Worm (Caenorhabditis elegans) whole organism, early embryonic: Measurements from ENCODE around the gene F58A3.3.

Experiments
- B0310.2 ChIP-seq: sonication (generic microtip); optimal IDR thresholded peaks from 2 replicates; lab custom pipeline; 2016; ENCODE audit warnings: mild to moderate bottlenecking, missing genetic modification characterization, missing compliant biosample characterization
- F13C5.2 ChIP-seq: sonication (generic microtip); optimal IDR thresholded peaks from 2 replicates; lab custom pipeline; 2017; ENCODE audit warnings: mild to moderate bottlenecking, missing genetic modification characterization, inconsistent platforms, missing compliant biosample characterization
- aly-1 ChIP-seq: sonication (generic microtip); optimal IDR thresholded peaks from 2 replicates; lab custom pipeline; 2016; ENCODE audit warnings: missing genetic modification characterization, missing compliant biosample characterization
- ama-1 ChIP-seq: fragments of 150-350 bp; optimal IDR thresholded peaks from 2 replicates; lab custom pipeline; 2014
- ceh-13 ChIP-seq: fragments of 200-800 bp; sonication (Bioruptor generic); optimal IDR thresholded peaks from 2 replicates; lab custom pipeline; 2018; ENCODE audit warnings: mild to moderate bottlenecking, missing genetic modification characterization, missing compliant biosample characterization
- ceh-36 ChIP-seq: sonication (generic microtip); optimal IDR thresholded peaks from 2 replicates; lab custom pipeline; 2016; ENCODE audit warnings: missing genetic modification characterization, inconsistent platforms, missing compliant biosample characterization
- ets-7 ChIP-seq: sonication (generic microtip); optimal IDR thresholded peaks from 2 replicates; lab custom pipeline; 2016; ENCODE audit warnings: missing genotype, missing genetic modification characterization, missing compliant biosample characterization
- flt-1 ChIP-seq: fragments of 200-800 bp; sonication (Bioruptor generic); IDR thresholded peaks from 2 replicates; pipeline ENCODE4 v1.3.6; 2022; ENCODE audit warnings: missing genetic modification characterization, missing compliant biosample characterization
- hmbx-1 ChIP-seq: sonication (generic microtip); optimal IDR thresholded peaks from 2 replicates; lab custom pipeline; 2016; ENCODE audit warnings: mild to moderate bottlenecking, missing genetic modification characterization, missing compliant biosample characterization
- hmg-4 ChIP-seq: fragments of 200-800 bp; sonication (Bioruptor generic); optimal IDR thresholded peaks from 2 replicates; lab custom pipeline; 2018; ENCODE audit warnings: mild to moderate bottlenecking, missing genetic modification characterization, missing compliant biosample characterization
- hnd-1 ChIP-seq: sonication (generic microtip); optimal IDR thresholded peaks from 2 replicates; lab custom pipeline; 2016; ENCODE audit warnings: missing genetic modification characterization, missing compliant biosample characterization
- pes-1 ChIP-seq: fragments of 200-800 bp; sonication (Bioruptor generic); IDR thresholded peaks from 2 replicates; pipeline ENCODE4 v1.3.6; 2022; ENCODE audit warnings: missing genetic modification reagents, missing genetic modification characterization, missing compliant biosample characterization
- scrt-1 ChIP-seq: fragments of 200-800 bp; sonication (Bioruptor generic); IDR thresholded peaks from 2 replicates; pipeline ENCODE4 v1.3.6; 2022; ENCODE audit warnings: missing genetic modification characterization, missing compliant biosample characterization
- sea-1 ChIP-seq: fragments of 200-800 bp; sonication (Bioruptor generic); conservative IDR thresholded peaks from 2 replicates; pipeline ENCODE4 v1.3.6; 2022; ENCODE audit warnings: missing genetic modification characterization, missing compliant biosample characterization
- tbx-11 ChIP-seq: fragments of 200-800 bp; sonication (Bioruptor generic); IDR thresholded peaks from 2 replicates; pipeline ENCODE4 v1.3.6; 2022; ENCODE audit warnings: missing genetic modification characterization, missing compliant biosample characterization
- tbx-37 ChIP-seq: fragments of 200-800 bp; sonication (Bioruptor generic); conservative IDR thresholded peaks from 2 replicates; pipeline ENCODE4 v1.3.6; 2022; ENCODE audit warnings: missing genetic modification reagents, missing genetic modification characterization, missing compliant biosample characterization
- tra-4 ChIP-seq: sonication (generic microtip); optimal IDR thresholded peaks from 2 replicates; lab custom pipeline; 2017; ENCODE audit warnings: missing genetic modification characterization, missing compliant biosample characterization

Gene F58A3.3

DNA sequence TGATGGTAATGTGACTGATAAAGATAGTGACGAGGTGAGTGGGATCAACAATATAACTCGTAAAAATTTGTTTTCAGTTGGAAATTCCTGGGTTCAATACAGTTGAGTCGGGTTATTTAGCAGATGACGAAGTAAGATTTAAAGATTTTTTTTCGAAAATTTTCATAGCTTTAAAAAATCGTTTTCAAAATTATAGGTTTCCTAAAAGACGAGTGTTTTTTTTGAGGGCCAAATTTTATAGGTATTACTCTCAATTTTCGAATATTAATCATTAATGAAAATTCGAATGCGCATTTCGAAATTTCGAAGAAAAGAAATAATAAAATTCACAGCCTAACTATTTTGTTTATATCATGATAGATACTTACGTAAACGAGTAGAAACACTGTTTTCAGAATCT is 41.3 kb upstream of the F58A3.3 start:
- no peak for TF ChIP-seq tra-4
- TF ChIP-seq ceh-36 (tag; lab: Kevin White, UChicago): no peak
- no peak for TF ChIP-seq flt-1 (GFP tag; lab: Robert Waterston, UW)
- TF ChIP-seq hnd-1 (tag; lab: Kevin White, UChicago): no peak
- TF ChIP-seq hmg-4: no peak
- no peak for TF ChIP-seq F13C5.2 (tag; lab: Kevin White, UChicago)
- TF ChIP-seq pes-1: no peak
- no peak for TF ChIP-seq tbx-37 (GFP tag; lab: Robert Waterston, UW)
- no peak for TF ChIP-seq ama-1
- TF ChIP-seq aly-1 (tag; lab: Kevin White, UChicago): no peak

DNA sequence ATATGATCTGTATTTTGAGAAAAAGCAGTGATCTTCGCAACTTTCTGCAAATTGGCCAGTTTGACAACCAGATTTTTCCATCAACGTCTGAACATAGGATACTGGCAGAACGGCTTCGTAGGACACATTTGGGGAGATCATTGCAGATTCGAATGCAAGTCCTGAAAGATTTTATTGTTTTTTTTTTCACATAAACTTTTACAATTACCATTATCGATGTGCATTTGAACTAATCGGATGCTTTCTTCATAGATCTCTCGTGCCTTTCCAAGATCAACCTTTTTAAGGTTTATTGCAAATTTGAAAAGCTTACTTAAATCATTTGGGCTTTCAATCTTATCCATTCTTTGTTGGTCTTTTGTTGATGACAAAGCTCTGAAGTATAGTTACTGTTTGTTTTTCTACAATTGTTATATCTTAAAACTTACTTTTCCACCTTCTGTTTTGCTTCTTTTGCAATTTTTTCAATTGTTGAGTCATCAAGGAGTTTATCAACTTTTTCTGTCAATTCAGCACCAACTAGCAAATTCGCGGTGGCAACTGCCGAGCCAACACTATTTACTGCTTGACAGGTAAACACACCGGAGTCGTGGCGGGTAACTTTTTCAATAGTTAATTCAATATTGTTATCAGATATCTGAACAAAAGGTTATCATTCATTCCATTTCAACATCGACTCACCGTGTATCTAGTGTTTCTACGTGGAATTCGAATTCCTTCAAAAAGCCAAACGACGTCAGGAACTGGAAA is 35.8 kb upstream of the F58A3.3 start:
- TF ChIP-seq flt-1 (GFP tag; lab: Robert Waterston, UW) (no peak), hmbx-1 (tag; lab: Kevin White, UChicago) (no peak), ceh-13 (GFP tag; lab: Kevin White, UChicago) (no peak), tbx-11 (GFP tag; lab: Robert Waterston, UW) (no peak), tra-4 (no peak), scrt-1 (GFP tag; lab: Robert Waterston, UW) (no peak), aly-1 (tag; lab: Kevin White, UChicago) (no peak), ama-1 (no peak), B0310.2 (tag; lab: Kevin White, UChicago) (no peak), hmg-4 (no peak), tbx-37 (GFP tag; lab: Robert Waterston, UW) (no peak), pes-1 (no peak), F13C5.2 (tag; lab: Kevin White, UChicago) (no peak), hnd-1 (tag; lab: Kevin White, UChicago) (no peak), sea-1 (GFP tag; lab: Robert Waterston, UW) (no peak), ceh-36 (tag; lab: Kevin White, UChicago) (no peak), ets-7 (tag; lab: Kevin White, UChicago) (no peak)

DNA sequence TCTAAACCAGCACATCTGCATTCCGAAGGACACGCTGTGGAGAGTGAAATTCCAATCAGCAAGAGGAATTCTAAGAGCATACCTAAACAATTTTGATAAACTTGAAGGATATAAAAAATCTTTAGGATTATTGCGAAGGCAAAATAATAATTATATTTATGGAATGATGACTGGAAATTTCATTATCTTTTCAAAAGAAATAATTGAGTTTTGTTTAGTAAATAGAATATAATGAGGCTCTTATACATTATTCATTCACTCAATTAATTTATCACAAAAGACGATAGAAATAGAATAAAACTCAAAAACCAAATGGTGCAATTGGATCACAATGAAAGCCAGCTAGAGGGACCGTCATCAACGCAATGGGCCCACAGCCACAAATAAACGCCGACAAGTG is 33.3 kb upstream of the F58A3.3 start, which contains the start of gene pxn-2:
TSS of gene pxn-2 (minus strand) at position 101 of the 400 bp plus-strand sequence.
- TF ChIP-seq aly-1 (tag; lab: Kevin White, UChicago): no peak
- TF ChIP-seq hmg-4: no peak
- no peak for TF ChIP-seq ama-1
- no peak for TF ChIP-seq tbx-11 (GFP tag; lab: Robert Waterston, UW)

DNA sequence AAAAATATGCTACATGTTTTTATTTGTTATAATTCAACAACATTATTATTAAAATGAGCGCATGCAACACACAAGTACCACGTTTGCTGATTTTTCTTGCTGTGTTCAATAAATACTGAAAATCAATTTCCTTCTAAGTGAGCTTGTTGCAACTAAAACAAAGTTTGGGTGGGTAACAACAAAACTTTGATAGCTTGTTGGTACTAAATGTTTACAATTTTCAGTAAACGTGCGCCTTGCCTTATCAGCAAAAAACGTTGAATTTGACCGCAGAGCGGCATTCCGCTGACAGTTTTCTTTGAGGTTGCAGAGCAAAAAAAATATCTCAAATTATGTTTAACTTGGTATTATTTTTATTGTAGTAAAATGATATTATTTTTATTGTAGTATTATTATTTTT is 31.1 kb upstream of the F58A3.3 start:
- TF ChIP-seq sea-1 (GFP tag; lab: Robert Waterston, UW): no peak
- TF ChIP-seq scrt-1 (GFP tag; lab: Robert Waterston, UW): no peak
- no peak for TF ChIP-seq ets-7 (tag; lab: Kevin White, UChicago)
- no peak for TF ChIP-seq tbx-37 (GFP tag; lab: Robert Waterston, UW)
- no peak for TF ChIP-seq B0310.2 (tag; lab: Kevin White, UChicago)
- no peak for TF ChIP-seq hmbx-1 (tag; lab: Kevin White, UChicago)

DNA sequence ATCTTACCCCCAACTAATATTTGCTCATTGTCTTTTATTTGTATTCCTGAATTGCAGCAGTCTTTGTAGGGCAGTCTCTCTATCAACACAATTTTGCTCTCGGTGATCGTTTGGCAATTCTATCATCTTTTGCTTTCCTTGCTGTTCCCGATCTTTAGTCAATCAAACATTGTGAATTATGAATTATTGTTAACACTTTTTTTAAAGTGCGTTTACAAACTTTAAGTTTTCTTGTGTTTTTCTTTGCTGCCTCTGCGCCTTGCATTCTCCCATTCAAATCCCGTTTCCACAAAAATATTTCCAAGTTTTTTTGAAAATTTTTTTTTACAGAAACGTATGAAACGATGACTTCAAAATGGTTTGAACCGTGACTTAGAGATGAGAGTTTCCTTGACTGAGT is 30.4 kb upstream of the F58A3.3 start, which contains the start of gene ver-4:
TSS of gene ver-4 (plus strand) at position 301 of the 400 bp plus-strand sequence.
- TF ChIP-seq ets-7 (tag; lab: Kevin White, UChicago): no peak
- TF ChIP-seq ceh-36 (tag; lab: Kevin White, UChicago): no peak
- TF ChIP-seq sea-1 (GFP tag; lab: Robert Waterston, UW): no peak
- no peak for TF ChIP-seq hmbx-1 (tag; lab: Kevin White, UChicago)
- TF ChIP-seq ceh-13 (GFP tag; lab: Kevin White, UChicago): no peak
- no peak for TF ChIP-seq hnd-1 (tag; lab: Kevin White, UChicago)
- no peak for TF ChIP-seq ama-1
- no peak for TF ChIP-seq pes-1

DNA sequence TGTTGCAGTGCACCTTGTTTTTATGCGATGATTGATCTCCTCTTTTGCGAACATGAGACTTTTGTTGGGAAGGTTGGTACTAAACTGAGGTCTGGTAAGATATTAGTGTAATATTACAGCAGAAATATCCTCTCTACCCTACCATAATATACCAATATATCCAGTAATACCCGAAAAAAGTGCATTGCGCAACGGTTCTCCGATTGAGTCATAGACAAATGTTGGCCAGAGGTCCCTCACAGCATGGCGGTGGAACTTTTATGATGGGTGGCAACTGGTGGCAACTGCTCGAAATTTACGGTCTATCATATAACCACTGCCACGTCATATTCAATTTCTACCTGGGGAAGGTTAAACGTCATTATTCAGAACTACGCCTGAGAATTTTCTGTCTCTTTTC is 23.2 kb upstream of the F58A3.3 start:
- TF ChIP-seq ama-1: no peak
- no peak for TF ChIP-seq ets-7 (tag; lab: Kevin White, UChicago)
- no peak for TF ChIP-seq pes-1
- TF ChIP-seq ceh-36 (tag; lab: Kevin White, UChicago): no peak
- TF ChIP-seq B0310.2 (tag; lab: Kevin White, UChicago): no peak
- no peak for TF ChIP-seq F13C5.2 (tag; lab: Kevin White, UChicago)
- TF ChIP-seq scrt-1 (GFP tag; lab: Robert Waterston, UW): 0 out of 2 replicates have a peak, but pooled peaks have one; percentile 12

DNA sequence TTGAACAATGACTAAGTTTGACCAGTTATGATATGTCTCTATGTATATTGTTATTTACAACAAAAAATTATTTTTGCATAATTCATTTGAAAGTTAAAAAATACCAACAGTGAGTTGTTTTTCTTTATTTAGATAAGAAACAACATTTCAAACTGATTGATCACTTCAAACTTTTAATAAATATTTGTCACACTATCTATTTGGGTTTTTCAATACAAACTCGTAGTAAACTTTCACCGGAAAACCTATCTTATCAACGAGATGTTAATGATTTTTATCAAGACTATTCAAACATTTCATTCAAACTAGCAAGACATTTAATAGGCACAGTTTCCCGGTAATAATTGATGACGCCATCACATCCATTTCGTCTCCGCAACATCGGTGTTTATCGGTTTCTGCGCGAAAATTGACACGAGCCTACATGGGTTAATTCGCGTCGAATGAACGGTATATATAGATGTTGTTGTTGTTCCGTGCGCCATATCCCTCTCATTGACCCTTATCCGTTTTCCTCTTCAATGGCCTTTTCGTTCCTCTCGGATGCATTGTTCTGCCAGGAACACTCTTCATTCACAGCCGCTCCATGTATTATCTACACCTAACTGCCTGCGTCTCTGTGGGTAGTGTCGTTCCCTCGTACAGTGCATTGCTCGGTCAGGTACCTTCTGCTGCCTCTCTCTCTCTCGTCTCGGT is 22.1 kb upstream of the F58A3.3 start:
- TF ChIP-seq flt-1 (GFP tag; lab: Robert Waterston, UW): 0 out of 2 replicates have a peak, but pooled peaks have one; percentile 3
- TF ChIP-seq pes-1: no peak

DNA sequence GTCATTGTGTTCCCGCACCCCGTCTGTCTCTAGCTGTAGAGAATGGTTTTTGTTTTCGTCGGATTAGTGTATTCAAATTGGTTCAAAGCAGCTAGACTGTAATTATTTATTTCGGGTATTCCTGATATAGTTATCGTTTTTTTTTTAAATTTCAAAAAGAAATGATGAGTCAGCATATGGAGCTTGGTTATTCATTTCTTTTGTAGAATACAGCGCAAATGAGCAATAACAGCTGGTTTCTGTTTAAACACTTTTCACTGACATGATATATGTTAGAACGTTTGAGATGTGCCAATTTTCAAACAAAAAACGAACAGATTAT is 21.6 kb upstream of the F58A3.3 start:
- TF ChIP-seq sea-1 (GFP tag; lab: Robert Waterston, UW) (no peak), ceh-13 (GFP tag; lab: Kevin White, UChicago) (no peak), tra-4 (no peak), hmbx-1 (tag; lab: Kevin White, UChicago) (no peak)
